Worm (Caenorhabditis elegans) whole organism, young adult: Measurements from ENCODE around the gene F49E8.8.

ENCODE experiments used
- C17E4.6 ChIP-seq: fragments of 200-800 bp; sonication (Bioruptor generic); IDR thresholded peaks from 2 replicates; pipeline ENCODE4 v1.3.6; 2022; ENCODE audit warnings: missing genetic modification reagents, missing genetic modification characterization, missing compliant biosample characterization
- D2030.7 ChIP-seq: fragments of 200-800 bp; sonication (Bioruptor generic); IDR thresholded peaks from 2 replicates; pipeline ENCODE4 v1.3.6; 2022; ENCODE audit warnings: missing genetic modification reagents, missing genetic modification characterization, missing compliant biosample characterization
- F10E7.11 ChIP-seq: sonication (generic microtip); optimal IDR thresholded peaks from 2 replicates; lab custom pipeline; 2017; ENCODE audit warnings: mild to moderate bottlenecking, missing genetic modification characterization, moderate library complexity, missing compliant biosample characterization
- F37B4.10 ChIP-seq: fragments of 200-800 bp; sonication (Bioruptor generic); IDR thresholded peaks from 2 replicates; pipeline ENCODE4 v1.3.6; 2022; ENCODE audit warnings: missing genetic modification characterization, missing compliant biosample characterization
- F39B2.1 ChIP-seq: fragments of 200-800 bp; sonication (Bioruptor generic); IDR thresholded peaks from 2 replicates; pipeline ENCODE4 v1.3.6; 2022; ENCODE audit warnings: missing genetic modification reagents, missing genetic modification characterization, missing compliant biosample characterization
- F52B5.7 ChIP-seq: sonication (generic microtip); optimal IDR thresholded peaks from 2 replicates; lab custom pipeline; 2016; ENCODE audit warnings: mild to moderate bottlenecking, missing genetic modification characterization, missing compliant biosample characterization
- F55B11.4 ChIP-seq: sonication (generic microtip); optimal IDR thresholded peaks from 2 replicates; lab custom pipeline; 2016; ENCODE audit warnings: missing compliant biosample characterization, missing genetic modification characterization, borderline replicate concordance; ENCODE audit not compliant: insufficient read depth
- K12H6.12 ChIP-seq: fragments of 200-800 bp; sonication (Bioruptor generic); optimal IDR thresholded peaks from 2 replicates; lab custom pipeline; 2018; ENCODE audit warnings: mild to moderate bottlenecking, missing genetic modification characterization, missing compliant biosample characterization
- T07F8.4 ChIP-seq: sonication (generic microtip); optimal IDR thresholded peaks from 2 replicates; lab custom pipeline; 2016; ENCODE audit warnings: mild to moderate bottlenecking, missing genetic modification characterization, moderate library complexity, missing compliant biosample characterization
- T26A5.8 ChIP-seq: sonication (generic microtip); optimal IDR thresholded peaks from 2 replicates; lab custom pipeline; 2016; ENCODE audit warnings: missing genetic modification characterization, missing compliant biosample characterization
- Y79H2A.3 ChIP-seq: fragments of 200-800 bp; sonication (Bioruptor generic); conservative IDR thresholded peaks from 2 replicates; pipeline ENCODE4 v1.3.6; 2022; ENCODE audit warnings: missing genetic modification reagents, missing genetic modification characterization, missing compliant biosample characterization
- akir-1 ChIP-seq: fragments of 200-800 bp; sonication (Bioruptor generic); optimal IDR thresholded peaks from 2 replicates; lab custom pipeline; 2018; ENCODE audit warnings: mild to moderate bottlenecking, missing genetic modification characterization, moderate library complexity, missing compliant biosample characterization
- attf-3 ChIP-seq: fragments of 200-800 bp; sonication (Bioruptor generic); conservative IDR thresholded peaks from 2 replicates; pipeline ENCODE4 v1.3.6; 2022; ENCODE audit warnings: missing genetic modification reagents, missing genetic modification characterization, missing compliant biosample characterization
- cebp-1 ChIP-seq, 2 experiments: fragments of 200-800 bp in 1 of 2; sonication (Bioruptor generic) in 1 of 2; sonication (generic microtip) in 1 of 2; IDR thresholded peaks in 1 of 2; optimal IDR thresholded peaks in 1 of 2; 2 replicates each; pipeline versions ENCODE4 v1.3.6 to Lab custom; 2017 to 2022; ENCODE audit warnings: missing compliant biosample characterization in 2 of 2, missing genetic modification characterization in 2 of 2, mild to moderate bottlenecking in 1 of 2, missing genetic modification reagents in 1 of 2, moderate library complexity in 1 of 2
- cebp-2 ChIP-seq: fragments of 200-800 bp; sonication (Bioruptor generic); IDR thresholded peaks from 2 replicates; pipeline ENCODE4 v1.3.6; 2022; ENCODE audit warnings: missing genetic modification characterization, missing compliant biosample characterization
- ceh-40 ChIP-seq: fragments of 200-800 bp; sonication (Bioruptor generic); IDR thresholded peaks from 2 replicates; pipeline ENCODE4 v1.3.6; 2022; ENCODE audit warnings: missing genetic modification characterization, missing compliant biosample characterization
- die-1 ChIP-seq: sonication (generic microtip); optimal IDR thresholded peaks from 2 replicates; lab custom pipeline; 2016; ENCODE audit warnings: missing genotype, mild to moderate bottlenecking, missing genetic modification characterization, missing compliant biosample characterization
- dox-1 ChIP-seq: fragments of 200-800 bp; sonication (Bioruptor generic); IDR thresholded peaks from 2 replicates; pipeline ENCODE4 v1.3.6; 2022; ENCODE audit warnings: missing genetic modification reagents, missing genetic modification characterization, missing compliant biosample characterization
- efl-1 ChIP-seq: fragments of 150-350 bp; optimal IDR thresholded peaks from 2 replicates; lab custom pipeline; 2014; ENCODE audit warnings: missing biosample characterization, missing genetic modification reagents, missing genetic modification characterization
- egrh-3 ChIP-seq: fragments of 200-800 bp; sonication (Bioruptor generic); IDR thresholded peaks from 2 replicates; pipeline ENCODE4 v1.3.6; 2022; ENCODE audit warnings: missing genetic modification reagents, missing genetic modification characterization, missing compliant biosample characterization
- gei-17 ChIP-seq: fragments of 200-800 bp; sonication (Bioruptor generic); optimal IDR thresholded peaks from 2 replicates; lab custom pipeline; 2018; ENCODE audit warnings: mild to moderate bottlenecking, missing genetic modification characterization, missing compliant biosample characterization
- him-1 ChIP-seq: sonication (generic microtip); optimal IDR thresholded peaks from 2 replicates; lab custom pipeline; 2016; ENCODE audit warnings: missing genotype, missing genetic modification reagents, missing genetic modification characterization, missing compliant biosample characterization
- hlh-12 ChIP-seq: sonication (generic microtip); optimal IDR thresholded peaks from 2 replicates; lab custom pipeline; 2016; ENCODE audit warnings: missing genetic modification characterization, missing compliant biosample characterization
- lag-1 ChIP-seq: fragments of 200-800 bp; sonication (Bioruptor generic); IDR thresholded peaks from 2 replicates; pipeline ENCODE4 v1.3.6; 2022; ENCODE audit warnings: missing genetic modification reagents, missing genetic modification characterization, missing compliant biosample characterization
- lin-35 ChIP-seq, 3 experiments: fragments of 150-350 bp in 2 of 3; sonication (generic microtip) in 1 of 3; optimal IDR thresholded peaks; 2 replicates each; lab custom pipeline; 2014 to 2018; ENCODE audit warnings: missing biosample characterization in 3 of 3, missing genetic modification characterization in 3 of 3, missing genetic modification reagents in 3 of 3
- lin-54 ChIP-seq: fragments of 200-800 bp; sonication (Bioruptor generic); optimal IDR thresholded peaks from 2 replicates; lab custom pipeline; 2018; ENCODE audit warnings: mild to moderate bottlenecking, missing genetic modification characterization, missing compliant biosample characterization
- madf-3 ChIP-seq: fragments of 200-800 bp; sonication (Bioruptor generic); IDR thresholded peaks from 2 replicates; pipeline ENCODE4 v1.3.6; 2022; ENCODE audit warnings: missing genetic modification reagents, missing genetic modification characterization, missing compliant biosample characterization
- madf-6 ChIP-seq: fragments of 200-800 bp; sonication (Bioruptor generic); IDR thresholded peaks from 2 replicates; pipeline ENCODE4 v1.3.6; 2022; ENCODE audit warnings: missing genetic modification reagents, missing genetic modification characterization, missing compliant biosample characterization
- mes-4 ChIP-seq: sonication (generic microtip); optimal IDR thresholded peaks from 2 replicates; lab custom pipeline; 2016; ENCODE audit warnings: missing genotype, missing genetic modification characterization, missing compliant biosample characterization
- mxl-1 ChIP-seq: sonication (generic microtip); optimal IDR thresholded peaks from 2 replicates; lab custom pipeline; 2016; ENCODE audit warnings: missing genetic modification characterization, missing compliant biosample characterization
- nfya-1 ChIP-seq: sonication (generic microtip); optimal IDR thresholded peaks from 2 replicates; lab custom pipeline; 2017; ENCODE audit warnings: antibody characterized with exemption, missing compliant biosample characterization, missing genetic modification characterization, borderline replicate concordance; ENCODE audit not compliant: insufficient read depth
- nfyb-1 ChIP-seq: fragments of 200-800 bp; sonication (Bioruptor generic); IDR thresholded peaks from 2 replicates; pipeline ENCODE4 v1.3.6; 2022; ENCODE audit warnings: missing genetic modification reagents, missing genetic modification characterization, missing compliant biosample characterization
- nhr-120 ChIP-seq: fragments of 200-800 bp; sonication (Bioruptor generic); IDR thresholded peaks from 2 replicates; pipeline ENCODE4 v1.3.6; 2022; ENCODE audit warnings: missing genetic modification characterization, missing compliant biosample characterization
- nhr-179 ChIP-seq: sonication (generic microtip); optimal IDR thresholded peaks from 2 replicates; lab custom pipeline; 2016; ENCODE audit warnings: mild to moderate bottlenecking, missing genetic modification characterization, missing compliant biosample characterization
- nhr-90 ChIP-seq: sonication (generic microtip); optimal IDR thresholded peaks from 2 replicates; lab custom pipeline; 2016; ENCODE audit warnings: missing genotype, mild to moderate bottlenecking, missing genetic modification characterization, missing compliant biosample characterization
- rec-8 ChIP-seq, 2 experiments: sonication (generic microtip); optimal IDR thresholded peaks; 2 replicates each; lab custom pipeline; 2016; ENCODE audit warnings: mild to moderate bottlenecking in 2 of 2, missing genetic modification characterization in 2 of 2, missing genetic modification reagents in 2 of 2, missing genotype in 2 of 2, missing biosample characterization in 1 of 2, missing compliant biosample characterization in 1 of 2, moderate library complexity in 1 of 2
- repo-1 ChIP-seq: sonication (generic microtip); optimal IDR thresholded peaks from 2 replicates; lab custom pipeline; 2017; ENCODE audit warnings: mild to moderate bottlenecking, missing genetic modification characterization, missing compliant biosample characterization
- sdz-38 ChIP-seq: sonication (generic microtip); optimal IDR thresholded peaks from 2 replicates; lab custom pipeline; 2016; ENCODE audit warnings: missing genotype, missing genetic modification characterization, missing compliant biosample characterization
- snpc-1.1 ChIP-seq: sonication (generic microtip); optimal IDR thresholded peaks from 2 replicates; lab custom pipeline; 2017; ENCODE audit warnings: missing genetic modification characterization, mild to moderate bottlenecking, missing compliant biosample characterization, antibody characterized with exemption, moderate library complexity, missing genotype, missing genetic modification reagents; ENCODE audit not compliant: insufficient read depth
- snpc-1.3 ChIP-seq: sonication (generic microtip); optimal IDR thresholded peaks from 2 replicates; lab custom pipeline; 2017; ENCODE audit warnings: missing genetic modification characterization, mild to moderate bottlenecking, missing compliant biosample characterization, antibody characterized with exemption, moderate library complexity, missing genotype, missing genetic modification reagents; ENCODE audit not compliant: insufficient read depth
- unc-130 ChIP-seq: sonication (generic microtip); optimal IDR thresholded peaks from 2 replicates; lab custom pipeline; 2016; ENCODE audit warnings: missing genetic modification reagents, missing genetic modification characterization, missing compliant biosample characterization
- unc-62 ChIP-seq: fragments of 150-350 bp; optimal IDR thresholded peaks from 2 replicates; lab custom pipeline; 2014; ENCODE audit warnings: missing biosample characterization, missing genetic modification reagents, missing genetic modification characterization
- xnd-1 ChIP-seq: sonication (generic microtip); optimal IDR thresholded peaks from 2 replicates; lab custom pipeline; 2016; ENCODE audit warnings: missing genotype, missing genetic modification reagents, missing genetic modification characterization, missing compliant biosample characterization
- zim-3 ChIP-seq: sonication (generic microtip); optimal IDR thresholded peaks from 2 replicates; lab custom pipeline; 2017; ENCODE audit warnings: mild to moderate bottlenecking, missing genetic modification characterization, moderate library complexity, missing compliant biosample characterization
- ztf-18 ChIP-seq: sonication (generic microtip); optimal IDR thresholded peaks from 2 replicates; lab custom pipeline; 2016; ENCODE audit warnings: missing genotype, mild to moderate bottlenecking, missing genetic modification characterization, missing compliant biosample characterization
- ztf-28 ChIP-seq: fragments of 200-800 bp; sonication (Bioruptor generic); IDR thresholded peaks from 2 replicates; pipeline ENCODE4 v1.3.6; 2022; ENCODE audit warnings: missing genetic modification reagents, missing genetic modification characterization, missing compliant biosample characterization
- ztf-6 ChIP-seq: fragments of 200-800 bp; sonication (Bioruptor generic); IDR thresholded peaks from 2 replicates; pipeline ENCODE4 v1.3.6; 2022; ENCODE audit warnings: missing genetic modification reagents, missing genetic modification characterization, missing compliant biosample characterization

The F49E8.8 gene

ce11 chrIV:7573944-7574343, 17.5 kb downstream of the F49E8.8 start (continued):
- TF ChIP-seq F10E7.11 (peak; percentile 87), mxl-1 (tag; lab: Kevin White, UChicago) (peak; percentile 96), zim-3 (tag; lab: Kevin White, UChicago) (peak; percentile 97), ztf-28 (GFP tag; lab: Robert Waterston, UW) (peak; percentile 86), egrh-3 (GFP tag; lab: Robert Waterston, UW) (peak; percentile 50; the same call in 1 of the 2 replicates), nhr-90 (tag; lab: Kevin White, UChicago) (peak; percentile 98), unc-62 (no peak), attf-3 (GFP tag; lab: Robert Waterston, UW) (peak; percentile 73), repo-1 (tag; lab: Kevin White, UChicago) (peak; percentile 86), madf-6 (GFP tag; lab: Robert Waterston, UW) (no peak), sdz-38 (tag; lab: Kevin White, UChicago) (no peak), hlh-12 (tag; lab: Kevin White, UChicago) (peak; percentile 83), unc-130 (GFP tag; lab: Kevin White, UChicago) (peak; percentile 86), F55B11.4 (no peak), snpc-1.1 (tag; lab: Kevin White, UChicago) (peak; percentile 77), nhr-179 (peak; percentile 22), lin-35 (GFP tag; optimal IDR thresholded peaks at IDR 0.05; lab: Kevin White, UChicago) (peak in 2 of 3 experiments; percentile 59 to 76), nhr-120 (GFP tag; lab: Robert Waterston, UW) (0 out of 2 replicates have a peak, but pooled peaks have one; percentile 73), nfya-1 (tag; lab: Kevin White, UChicago) (no peak), die-1 (tag; lab: Kevin White, UChicago) (peak; percentile 98), D2030.7 (GFP tag; lab: Robert Waterston, UW) (peak; percentile 87), mes-4 (tag; lab: Kevin White, UChicago) (peak; percentile 92), gei-17 (GFP tag; lab: Kevin White, UChicago) (peak; percentile 48), ztf-18 (tag; lab: Kevin White, UChicago) (peak; percentile 86), madf-3 (GFP tag; lab: Robert Waterston, UW) (peak; percentile 93), efl-1 (peak; percentile 56), T07F8.4 (tag; lab: Kevin White, UChicago) (peak; percentile 87), F37B4.10 (GFP tag; lab: Robert Waterston, UW) (0 out of 2 replicates have a peak, but pooled peaks have one; percentile 82), nfyb-1 (GFP tag; lab: Robert Waterston, UW) (peak; percentile 92), K12H6.12 (peak; percentile 31), akir-1 (no peak), T26A5.8 (tag; lab: Kevin White, UChicago) (peak; percentile 93), ztf-6 (GFP tag; lab: Robert Waterston, UW) (peak; percentile 82; the same call in 1 of the 2 replicates), snpc-1.3 (tag; lab: Kevin White, UChicago) (peak; percentile 96), dox-1 (GFP tag; lab: Robert Waterston, UW) (peak; percentile 93), him-1 (tag; lab: Kevin White, UChicago) (peak; percentile 96), cebp-2 (GFP tag; lab: Robert Waterston, UW) (peak; percentile 85; the same call in 1 of the 2 replicates), ceh-40 (GFP tag; lab: Robert Waterston, UW) (peak; percentile 87; the same call in 1 of the 2 replicates), lag-1 (GFP tag; lab: Robert Waterston, UW) (0 out of 2 replicates have a peak, but pooled peaks have one; percentile 12), F39B2.1 (no peak), F52B5.7 (tag; lab: Kevin White, UChicago) (peak; percentile 96), xnd-1 (tag; lab: Kevin White, UChicago) (peak; percentile 8), rec-8 (tag; optimal IDR thresholded peaks at IDR 0.05; lab: Kevin White, UChicago) (peak; percentile 93 to 97), Y79H2A.3 (GFP tag; lab: Robert Waterston, UW) (peak; percentile 75; the same call in 1 of the 2 replicates), cebp-1 (GFP tag; IDR thresholded peaks at IDR 0.05; lab: Robert Waterston, UW) (no peak; the same call in 1 of the 2 replicates), cebp-1 (tag; optimal IDR thresholded peaks at IDR 0.05; lab: Kevin White, UChicago) (no peak), C17E4.6 (0 out of 2 replicates have a peak, but pooled peaks have one; percentile 50), lin-54 (peak; percentile 85)
